Fruit fly (Drosophila melanogaster) whole organism, wandering third instar larva: Measurements from ENCODE around the gene CG32106.

Source experiments
- Abd-B ChIP-seq: fragments of >200 bp; optimal IDR thresholded peaks from 2 replicates; lab custom pipeline; 2017; ENCODE audit warnings: missing biosample characterization, missing genetic modification characterization
- CG32264 ChIP-seq: fragments of 200-800 bp; sonication (Bioruptor generic); optimal IDR thresholded peaks from 2 replicates; lab custom pipeline; 2016; ENCODE audit warnings: missing biosample characterization, missing genetic modification characterization
- CG9705 ChIP-seq: fragments of 200-800 bp; sonication (Bioruptor generic); optimal IDR thresholded peaks from 2 replicates; lab custom pipeline; 2018; ENCODE audit warnings: missing biosample characterization, mild to moderate bottlenecking, missing genetic modification characterization
- CrebA ChIP-seq: fragments of 200-800 bp; sonication (Bioruptor generic); optimal IDR thresholded peaks from 2 replicates; lab custom pipeline; 2016; ENCODE audit warnings: missing biosample characterization, mild to moderate bottlenecking, missing genetic modification characterization, borderline replicate concordance
- Dif ChIP-seq: fragments of 200-275, 200-300 bp; sonication (Bioruptor generic); optimal IDR thresholded peaks from 2 replicates; lab custom pipeline; 2018; ENCODE audit warnings: missing biosample characterization, missing genetic modification characterization; ENCODE audit not compliant: partially characterized antibody
- GATAd ChIP-seq: sonication (Bioruptor generic); optimal IDR thresholded peaks from 2 replicates; lab custom pipeline; 2016; ENCODE audit warnings: missing biosample characterization, missing genetic modification characterization
- HLH106 ChIP-seq: fragments of 200-800 bp; optimal IDR thresholded peaks from 3 replicates; lab custom pipeline; 2019; ENCODE audit warnings: missing biosample characterization, mild to moderate bottlenecking, missing genetic modification characterization, moderate library complexity
- Hnf4 ChIP-seq: fragments of 200-800 bp; sonication (Bioruptor generic); optimal IDR thresholded peaks from 2 replicates; lab custom pipeline; 2016; ENCODE audit warnings: missing biosample characterization, mild to moderate bottlenecking, missing genetic modification characterization
- Hr83 ChIP-seq: fragments of 200-300 bp; sonication (Bioruptor generic); optimal IDR thresholded peaks from 2 replicates; lab custom pipeline; 2016; ENCODE audit warnings: missing biosample characterization, mild to moderate bottlenecking, missing genetic modification characterization, moderate library complexity; ENCODE audit not compliant: poor library complexity, severe bottlenecking
- Jra ChIP-seq: sonication (Bioruptor generic); optimal IDR thresholded peaks from 2 replicates; lab custom pipeline; 2016; ENCODE audit warnings: missing biosample characterization, missing genetic modification characterization
- Myc ChIP-seq: fragments of >200 bp; optimal IDR thresholded peaks from 2 replicates; lab custom pipeline; 2017
- N ChIP-seq: fragments of >200 bp; optimal IDR thresholded peaks from 2 replicates; lab custom pipeline; 2018; ENCODE audit warnings: missing biosample characterization, missing external identifiers, missing genetic modification characterization
- OdsH ChIP-seq: fragments of 200-800 bp; sonication (Bioruptor generic); optimal IDR thresholded peaks from 2 replicates; lab custom pipeline; 2016; ENCODE audit warnings: missing biosample characterization, mild to moderate bottlenecking, missing genetic modification characterization
- Rel ChIP-seq, 2 experiments: fragments of 200-800 bp; sonication (Bioruptor generic) in 1 of 2; optimal IDR thresholded peaks; 2 replicates in 1 of 2; 3 replicates in 1 of 2; lab custom pipeline; 2016 to 2019; ENCODE audit warnings: mild to moderate bottlenecking in 2 of 2, missing biosample characterization in 2 of 2, missing genetic modification characterization in 2 of 2, moderate library complexity in 1 of 2
- Sp1 ChIP-seq: fragments of 200-800 bp; sonication (Bioruptor generic); optimal IDR thresholded peaks from 3 replicates; lab custom pipeline; 2019; ENCODE audit warnings: missing biosample characterization, mild to moderate bottlenecking, missing genetic modification characterization, moderate library complexity
- Vsx2 ChIP-seq: fragments of 200-300, 225-300 bp; sonication (Bioruptor generic); optimal IDR thresholded peaks from 2 replicates; lab custom pipeline; 2018; ENCODE audit warnings: missing biosample characterization, missing genetic modification characterization; ENCODE audit not compliant: partially characterized antibody
- br ChIP-seq: fragments of 200-800 bp; sonication (Bioruptor generic); optimal IDR thresholded peaks from 2 replicates; lab custom pipeline; 2016; ENCODE audit warnings: missing biosample characterization, missing genetic modification characterization
- brk ChIP-seq: fragments of 200-800 bp; sonication (Bioruptor generic); optimal IDR thresholded peaks from 2 replicates; lab custom pipeline; 2016; ENCODE audit warnings: missing biosample characterization, mild to moderate bottlenecking, missing genetic modification characterization
- dl ChIP-seq, 2 experiments: fragments of 175-275, 200-275 bp in 1 of 2; fragments of 200-275 bp in 1 of 2; sonication (Bioruptor generic); optimal IDR thresholded peaks; lab custom pipeline; 2018; ENCODE audit warnings: mild to moderate bottlenecking in 2 of 2, missing biosample characterization in 2 of 2, missing genetic modification characterization in 2 of 2, moderate library complexity in 2 of 2; ENCODE audit not compliant: partially characterized antibody in 2 of 2, insufficient read depth in 1 of 2
- ey ChIP-seq: fragments of 200-800 bp; sonication (Bioruptor generic); optimal IDR thresholded peaks from 2 replicates; lab custom pipeline; 2016; ENCODE audit warnings: missing biosample characterization, missing genetic modification characterization
- h ChIP-seq: fragments of 200-800 bp; sonication (Bioruptor generic); optimal IDR thresholded peaks from 3 replicates; lab custom pipeline; 2016; ENCODE audit warnings: missing biosample characterization, mild to moderate bottlenecking, missing genetic modification characterization
- jim ChIP-seq: fragments of 175-275, 200-325 bp; sonication (Bioruptor generic); optimal IDR thresholded peaks from 2 replicates; lab custom pipeline; 2016; ENCODE audit warnings: missing biosample characterization, mild to moderate bottlenecking, missing genetic modification characterization
- lola ChIP-seq: fragments of >200 bp; optimal IDR thresholded peaks from 2 replicates; lab custom pipeline; 2017; ENCODE audit warnings: missing biosample characterization, missing genetic modification characterization
- pan ChIP-seq: fragments of >200 bp; optimal IDR thresholded peaks from 2 replicates; lab custom pipeline; 2017
- psq ChIP-seq: fragments of 200-800 bp; sonication (Bioruptor generic); optimal IDR thresholded peaks from 3 replicates; lab custom pipeline; 2017; ENCODE audit warnings: missing biosample characterization, mild to moderate bottlenecking, missing genetic modification characterization, moderate library complexity
- rgr ChIP-seq: fragments of 200-800 bp; sonication (Bioruptor generic); optimal IDR thresholded peaks from 3 replicates; lab custom pipeline; 2016; ENCODE audit warnings: missing biosample characterization, mild to moderate bottlenecking, missing genetic modification characterization
- sage ChIP-seq: fragments of 200-800 bp; sonication (Bioruptor generic); optimal IDR thresholded peaks from 2 replicates; lab custom pipeline; 2016; ENCODE audit warnings: missing biosample characterization, mild to moderate bottlenecking, missing genetic modification characterization
- sv ChIP-seq: fragments of 200-800 bp; sonication (Bioruptor generic); optimal IDR thresholded peaks from 3 replicates; lab custom pipeline; 2016; ENCODE audit warnings: missing biosample characterization, missing genetic modification characterization
- tai ChIP-seq: sonication (Bioruptor generic); optimal IDR thresholded peaks from 2 replicates; lab custom pipeline; 2016; ENCODE audit warnings: missing biosample characterization, missing genetic modification characterization
- usp ChIP-seq: fragments of >200 bp; optimal IDR thresholded peaks from 2 replicates; lab custom pipeline; 2017; ENCODE audit warnings: missing biosample characterization, missing genetic modification characterization
- woc ChIP-seq: sonication (Bioruptor generic); optimal IDR thresholded peaks from 2 replicates; lab custom pipeline; 2016; ENCODE audit warnings: missing biosample characterization, mild to moderate bottlenecking, missing genetic modification characterization

CG32106 gene

DNA sequence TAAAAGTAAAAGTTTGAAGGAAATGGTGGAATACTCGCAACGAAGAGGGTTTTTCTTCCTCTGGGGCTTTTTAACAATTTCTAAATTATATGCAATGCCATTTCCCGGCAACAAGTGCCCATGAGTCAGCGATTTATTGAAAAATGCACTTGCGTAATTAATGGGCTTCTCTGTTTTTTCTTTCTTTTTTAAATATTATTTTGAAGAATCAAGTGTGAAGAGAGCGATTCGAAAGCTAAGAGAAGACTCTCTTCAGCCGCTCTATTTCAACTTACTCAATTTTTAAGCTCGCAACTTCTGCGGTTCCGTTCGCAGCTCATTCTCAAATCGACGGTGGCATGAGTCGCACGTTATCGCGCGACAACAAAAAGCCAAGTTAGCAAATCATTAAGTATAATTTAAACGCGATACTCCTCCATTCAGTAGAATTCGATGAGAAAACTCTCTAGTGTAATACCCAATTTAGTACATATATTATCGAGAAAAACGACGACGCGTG, 11.4 kb upstream of the CG32106 start, which contains the start of gene CG42709 (continued):
- TF ChIP-seq jim (GFP tag; lab: Kevin White, UChicago) (no peak), woc (GFP tag; lab: Kevin White, UChicago) (no peak), dl (GFP tag; optimal IDR thresholded peaks at IDR 0.05; lab: Kevin White, UChicago; ENCODE audit: insufficient read depth in 1 of 2, partially characterized antibody in 2 of 2) (peak; percentile 21 to 34), CG9705 (no peak), CG32264 (GFP tag; lab: Kevin White, UChicago) (no peak)
- TF ChIP-seq, all 38 proteins: peak for 7

DNA sequence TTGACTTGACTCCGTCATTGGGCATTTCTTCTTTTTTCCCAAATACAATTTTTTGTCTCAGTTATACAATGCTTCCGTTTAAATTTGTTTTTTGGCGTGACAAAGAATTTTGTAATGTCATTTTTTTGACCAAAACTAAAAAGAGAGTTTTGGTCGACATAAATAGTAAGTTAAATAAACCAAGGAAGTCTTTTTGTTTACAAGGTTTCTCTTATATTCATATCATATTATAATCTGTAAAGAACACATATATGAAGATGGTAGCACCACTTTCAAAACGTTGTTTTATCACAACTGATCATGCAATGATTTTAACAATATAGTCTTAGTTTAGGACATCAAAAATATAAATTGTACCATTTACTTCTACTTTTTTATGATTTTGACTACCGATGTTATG, 2.5 kb upstream of the CG32106 start, which contains the start of the genes CG10969 and CG17666:
Gene CG10969 (minus strand): TSS at position 101 of the 400 bp plus-strand sequence.
Gene CG17666 (plus strand): TSS at position 329 of the 400 bp plus-strand sequence.
- no peak for TF ChIP-seq sage (GFP tag; lab: Kevin White, UChicago)
- TF ChIP-seq N (GFP tag; lab: Kevin White, UChicago), result no peak

DNA sequence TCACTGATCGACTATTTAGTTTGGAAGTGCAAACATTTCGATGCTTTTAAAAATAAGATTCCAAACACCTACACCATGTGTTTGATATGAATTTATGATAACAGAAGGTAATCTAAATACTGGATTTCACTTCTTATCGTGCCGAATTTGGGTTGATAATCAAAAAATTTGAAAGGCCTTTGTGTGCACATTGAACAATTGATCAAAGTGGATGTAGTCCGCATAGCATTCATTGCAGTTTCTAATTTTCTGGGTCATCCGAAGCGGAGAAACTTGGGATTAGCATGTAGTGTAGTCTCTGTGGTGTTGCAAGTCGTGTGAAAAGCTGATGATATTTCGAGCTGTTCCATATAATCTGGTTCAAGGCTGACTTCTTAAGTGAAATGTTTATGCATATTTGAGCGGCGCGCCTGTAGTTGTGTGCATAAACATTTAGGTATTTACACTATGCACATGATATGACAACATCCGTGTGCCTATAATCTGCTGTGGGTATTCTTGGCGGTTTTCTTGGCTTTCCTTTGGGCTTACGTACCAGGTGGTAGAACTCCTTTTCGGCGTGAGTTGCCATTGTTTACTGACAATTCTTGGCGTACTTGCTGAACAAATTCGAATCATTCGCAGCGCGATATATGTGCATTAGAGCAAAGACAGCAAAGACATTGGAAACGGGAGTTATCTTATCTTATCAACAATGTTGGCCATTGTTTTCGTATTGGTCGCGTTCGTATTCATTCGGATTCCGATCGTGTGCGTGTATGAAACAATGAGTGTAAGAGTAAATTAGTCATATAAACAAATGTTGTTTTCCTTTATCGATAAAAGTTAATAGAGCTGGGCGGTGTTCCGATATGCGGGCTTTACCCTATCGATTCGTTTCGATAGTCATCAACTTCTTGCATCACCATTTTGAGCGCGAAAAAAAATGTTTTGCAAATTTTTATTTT, 5.5 kb downstream of the CG32106 start, which contains the start of gene Hip1:
Gene Hip1 (minus strand): TSS at position 834 of the 947 bp plus-strand sequence.
- no peak for TF ChIP-seq Dif (GFP tag; lab: Kevin White, UChicago)
- TF ChIP-seq tai, result peak; percentile 55
- TF ChIP-seq Jra (GFP tag; lab: Kevin White, UChicago), result peak; percentile 42
- peak; percentile 80 for TF ChIP-seq Hr83 (GFP tag; lab: Kevin White, UChicago)
- no peak for TF ChIP-seq GATAd (GFP tag; lab: Kevin White, UChicago)
- no peak for TF ChIP-seq usp (GFP tag; lab: Kevin White, UChicago)
- no peak for TF ChIP-seq Sp1
- TF ChIP-seq Vsx2 (GFP tag; lab: Kevin White, UChicago), result no peak

DNA sequence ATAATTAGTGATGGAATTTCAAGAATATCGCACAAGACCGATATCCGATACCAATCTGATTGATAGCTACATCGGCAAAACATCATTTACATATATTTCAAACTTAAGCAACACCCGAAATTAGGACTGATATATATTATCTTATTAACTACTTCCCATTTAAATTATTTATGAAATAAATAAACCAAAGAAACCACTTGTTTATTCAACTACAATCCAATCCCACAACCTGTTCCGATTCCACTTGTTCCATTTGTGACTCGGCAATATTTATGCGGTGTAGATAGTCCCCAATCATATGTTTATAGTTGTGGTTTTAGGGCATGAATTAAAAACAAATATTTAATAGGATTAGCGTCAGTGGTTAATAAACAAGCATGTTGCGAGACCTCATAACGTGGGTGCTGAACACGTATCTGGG, 23.7 kb downstream of the CG32106 start, which contains the start of the genes CG10973 and Vps13D:
Gene CG10973 (minus strand): TSS at position 6 of the 421 bp plus-strand sequence.
Gene Vps13D (plus strand): TSS at position 281 of the 421 bp plus-strand sequence.
- TF ChIP-seq Hnf4 (GFP tag; lab: Kevin White, UChicago) (peak; percentile 35), h (no peak), tai (peak; percentile 41), Vsx2 (GFP tag; lab: Kevin White, UChicago) (peak; percentile 99), Myc (no peak), pan (lab: Kevin White, UChicago) (no peak), HLH106 (tag; lab: Kevin White, UChicago) (no peak), Abd-B (GFP tag; lab: Kevin White, UChicago) (no peak), OdsH (no peak), brk (GFP tag; lab: Kevin White, UChicago) (peak; percentile 79), dl (GFP tag; optimal IDR thresholded peaks at IDR 0.05; lab: Kevin White, UChicago; ENCODE audit: insufficient read depth in 1 of 2, partially characterized antibody in 2 of 2) (peak; percentile 75 to 90), Jra (GFP tag; lab: Kevin White, UChicago) (peak; percentile 16), sv (GFP tag; lab: Kevin White, UChicago) (peak; percentile 49), sage (GFP tag; lab: Kevin White, UChicago) (no peak), Dif (GFP tag; lab: Kevin White, UChicago) (peak; percentile 99), GATAd (GFP tag; lab: Kevin White, UChicago) (no peak)

DNA sequence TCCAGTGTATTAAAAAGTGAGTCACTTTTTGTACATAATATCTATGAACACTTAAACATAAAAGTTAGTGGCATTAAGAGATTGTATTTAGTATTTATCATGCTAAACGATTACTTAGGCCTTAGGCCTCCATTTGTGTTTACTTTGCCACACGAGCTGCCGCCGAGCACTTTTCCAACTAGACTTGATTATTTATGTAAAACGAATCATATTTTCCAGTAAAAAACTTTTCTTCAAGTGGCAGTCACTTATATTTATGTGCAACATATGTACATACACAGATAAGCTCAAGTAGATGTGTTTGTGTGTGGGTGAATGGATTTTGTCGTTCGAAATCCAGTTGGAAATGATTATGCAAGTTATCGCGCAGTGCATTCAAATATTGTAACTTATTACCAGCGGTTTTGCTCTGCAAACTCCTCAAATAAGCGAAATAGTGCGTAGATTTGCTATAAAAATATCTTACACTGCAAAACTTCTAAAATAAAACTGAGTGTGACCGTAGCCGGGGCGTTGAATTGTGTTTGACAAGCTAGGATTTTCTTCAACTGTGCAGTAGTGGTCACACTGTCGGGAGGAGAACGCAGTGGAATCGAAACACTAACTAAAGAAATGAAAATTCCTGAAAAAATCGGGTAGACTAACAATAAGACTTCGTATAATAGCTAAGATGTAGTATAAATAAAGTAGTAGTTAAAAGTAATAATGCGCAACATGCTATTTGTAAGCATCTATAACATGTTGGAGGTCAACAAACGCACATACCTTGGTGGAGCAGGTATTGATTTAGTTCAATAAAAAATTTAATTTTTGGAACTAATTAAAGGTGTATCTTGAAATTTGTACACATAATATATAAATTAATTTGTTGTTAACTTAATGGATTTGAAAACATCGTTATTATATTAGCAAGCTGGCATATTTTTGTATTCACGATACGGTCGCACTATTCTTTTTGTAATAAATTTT, 28.7 kb downstream of the CG32106 start, which contains the start of the genes Klc and CG10984:
Gene Klc (minus strand): TSS at position 490 of the 969 bp plus-strand sequence.
Gene CG10984 (plus strand): TSS at position 553 of the 969 bp plus-strand sequence.
- TF ChIP-seq CrebA (GFP tag; lab: Kevin White, UChicago), result no peak
- peak; percentile 17 for TF ChIP-seq sv (GFP tag; lab: Kevin White, UChicago)
- peak; percentile 17 for TF ChIP-seq CG32264 (GFP tag; lab: Kevin White, UChicago)
- peak; percentile 40 for TF ChIP-seq Jra (GFP tag; lab: Kevin White, UChicago)
- TF ChIP-seq lola (GFP tag; lab: Kevin White, UChicago), result no peak
- TF ChIP-seq rgr, result peak; percentile 79
- peak; percentile 12 for TF ChIP-seq brk (GFP tag; lab: Kevin White, UChicago)
- TF ChIP-seq br, result no peak
- no peak for TF ChIP-seq Rel (GFP tag; optimal IDR thresholded peaks at IDR 0.05; lab: Kevin White, UChicago)
- TF ChIP-seq Rel (tag; optimal IDR thresholded peaks at IDR 0.05; lab: Kevin White, UChicago), result no peak
- TF ChIP-seq woc (GFP tag; lab: Kevin White, UChicago), result peak; percentile 42
- peak; percentile 5 for TF ChIP-seq tai
- TF ChIP-seq OdsH, result peak; percentile 69
- TF ChIP-seq ey (GFP tag; lab: Kevin White, UChicago), result peak; percentile 82
- no peak for TF ChIP-seq jim (GFP tag; lab: Kevin White, UChicago)
- TF ChIP-seq Sp1, result no peak
- TF ChIP-seq Hnf4 (GFP tag; lab: Kevin White, UChicago), result peak; percentile 61
- TF ChIP-seq psq, result peak; percentile 55
- TF ChIP-seq sage (GFP tag; lab: Kevin White, UChicago), result peak; percentile 55
